Fruit fly (Drosophila melanogaster): ENCODE measurements around the gene Cp19.

DNA sequence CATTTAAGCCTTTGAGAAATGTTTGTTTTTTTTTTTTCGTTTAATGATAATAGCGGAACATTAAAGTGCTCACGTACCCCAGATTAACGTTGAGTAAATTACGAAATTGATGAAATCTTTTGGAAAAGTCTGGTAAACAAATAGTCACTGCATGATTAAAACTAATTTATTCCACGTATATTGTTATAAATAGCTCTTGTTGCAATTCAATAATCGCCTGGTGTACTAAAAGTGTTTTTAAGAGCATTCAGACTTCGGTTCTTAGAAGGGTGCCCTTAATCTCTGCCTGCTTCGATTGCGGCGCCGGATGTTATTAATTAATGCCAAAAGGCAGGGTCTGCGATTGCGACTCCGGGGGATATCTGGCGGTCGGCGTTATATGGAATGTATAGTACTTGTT lies 20.8 kb upstream of the Cp19 start:
- TF ChIP-seq CTCF (optimal IDR thresholded peaks at IDR 0.05) (no peak), CG8478 (optimal IDR thresholded peaks at IDR 0.05) (no peak)

Data from S2 (cell line).